Worm (Caenorhabditis elegans): ENCODE results near the gene bgal-1.

ce11 chrV:11217394-11217793 is 8.4 kb downstream of the bgal-1 start, which contains the start of gene cyp-29A2:
- TF ChIP-seq unc-39 (tag; optimal IDR thresholded peaks at IDR 0.05) (no peak), snpc-4 (tag; optimal IDR thresholded peaks at IDR 0.05) (no peak), nhr-237 (tag; optimal IDR thresholded peaks at IDR 0.05) (no peak), elt-1 (tag; optimal IDR thresholded peaks at IDR 0.05; ENCODE audit: borderline replicate concordance, insufficient read depth) (no peak), nhr-12 (tag; optimal IDR thresholded peaks at IDR 0.05) (no peak), unc-62 (GFP tag; optimal IDR thresholded peaks at IDR 0.05) (no peak), nhr-76 (tag; optimal IDR thresholded peaks at IDR 0.05) (no peak), ztf-11 (tag; optimal IDR thresholded peaks at IDR 0.05) (no peak), mep-1 (tag; optimal IDR thresholded peaks at IDR 0.05) (no peak), blmp-1 (tag; optimal IDR thresholded peaks at IDR 0.05) (no peak), nhr-28 (tag; optimal IDR thresholded peaks at IDR 0.05) (no peak)
